In the genomic region with DNA sequence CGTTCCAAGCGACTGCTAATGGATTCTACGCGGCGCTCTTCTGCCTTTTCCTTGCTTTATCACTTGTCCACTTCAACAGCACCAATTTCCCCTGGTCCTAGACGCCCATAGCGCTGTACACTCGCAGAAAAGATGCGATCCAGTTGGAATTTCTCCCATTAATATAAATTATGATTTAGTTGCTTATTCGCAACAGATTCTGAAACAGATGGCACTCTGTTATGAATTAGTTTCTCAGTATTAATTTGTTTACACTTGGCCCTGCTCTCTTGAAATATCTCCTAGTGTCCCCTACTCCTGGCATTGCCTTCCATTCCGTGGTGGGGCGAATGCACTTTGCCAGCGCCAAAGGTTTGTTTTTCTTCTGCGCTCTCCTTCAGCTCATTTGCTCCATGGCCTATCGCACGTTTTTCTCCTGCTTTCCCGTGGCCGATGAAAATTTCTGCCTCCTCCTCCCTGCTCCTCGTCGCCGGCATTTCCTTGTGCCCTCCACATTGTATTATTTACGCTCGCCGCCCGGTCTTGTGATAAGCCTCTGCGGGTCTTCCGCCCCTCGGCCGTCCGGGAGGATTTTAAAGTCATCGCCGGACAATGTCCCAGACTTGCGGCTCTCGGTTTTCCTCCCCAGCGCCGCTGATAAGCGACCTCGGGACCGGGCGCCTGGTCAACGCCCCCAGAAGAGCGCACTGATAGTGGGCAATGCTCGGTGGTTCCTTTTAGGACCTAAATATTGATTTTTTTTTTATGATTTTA, we compare ENCODE assay signal across 1 fruit fly cellular context.
TF ChIP-seq lines count a peak whose summit lies in the region.

No protein-coding gene starts in this region.

TF ChIP-seq in whole organism, embryonic, 481 proteins besides CTCF, POLR2A, EP300 and RAD21 (continued from another document and continues in another):
- 0 out of 3 replicates have a peak, but pooled peaks have one; percentile 38 for TF ChIP-seq CG11093 (GFP tag; IDR thresholded peaks at IDR 0.05; lab: Robert Waterston, UW)
- TF ChIP-seq nerfin-1 (tag; optimal IDR thresholded peaks at IDR 0.05; lab: Kevin White, UChicago): no peak
- TF ChIP-seq br (optimal IDR thresholded peaks at IDR 0.05; lab: Kevin White, UChicago): no peak
- peak in 1 of 3 experiments; percentile 17 for TF ChIP-seq lola (GFP tag; optimal IDR thresholded peaks at IDR 0.05; lab: Kevin White, UChicago)
- no peak for TF ChIP-seq CrebB (tag; optimal IDR thresholded peaks at IDR 0.05; lab: Kevin White, UChicago)
- no peak for TF ChIP-seq pho (GFP tag; optimal IDR thresholded peaks at IDR 0.05; lab: Kevin White, UChicago)
- TF ChIP-seq TFAM (GFP tag; optimal IDR thresholded peaks at IDR 0.05; lab: Kevin White, UChicago): no peak
- no peak for TF ChIP-seq Kr (GFP tag; optimal IDR thresholded peaks at IDR 0.05; lab: Kevin White, UChicago)
- TF ChIP-seq Atf-2 (GFP tag; optimal IDR thresholded peaks at IDR 0.05; lab: Kevin White, UChicago): no peak
- no peak for TF ChIP-seq gcm (GFP tag; optimal IDR thresholded peaks at IDR 0.05; lab: Kevin White, UChicago)
- TF ChIP-seq dmrt99B (tag; optimal IDR thresholded peaks at IDR 0.05; lab: Kevin White, UChicago): no peak
- no peak for TF ChIP-seq Elba2 (GFP tag; optimal IDR thresholded peaks at IDR 0.05; lab: Kevin White, UChicago)
- TF ChIP-seq CG17612 (GFP tag; IDR thresholded peaks at IDR 0.05; lab: Robert Waterston, UW): no peak
- peak; percentile 68 for TF ChIP-seq Drgx (GFP tag; IDR thresholded peaks at IDR 0.05; lab: Robert Waterston, UW)
- TF ChIP-seq dmrt11E (tag; optimal IDR thresholded peaks at IDR 0.05; lab: Kevin White, UChicago): peak; percentile 80
- no peak for TF ChIP-seq Asciz (GFP tag; optimal IDR thresholded peaks at IDR 0.05; lab: Kevin White, UChicago)
- TF ChIP-seq fd96Cb (tag; optimal IDR thresholded peaks at IDR 0.05; lab: Kevin White, UChicago): peak; percentile 16
- TF ChIP-seq CG5953 (GFP tag; IDR thresholded peaks at IDR 0.05; lab: Robert Waterston, UW): no peak
- TF ChIP-seq CG11504 (tag; optimal IDR thresholded peaks at IDR 0.05; lab: Kevin White, UChicago): no peak
- no peak for TF ChIP-seq Hr39 (optimal IDR thresholded peaks at IDR 0.05; lab: Kevin White, UChicago)
- TF ChIP-seq CG10959 (GFP tag; IDR thresholded peaks at IDR 0.05; lab: Robert Waterston, UW): peak; percentile 77
- no peak for TF ChIP-seq Chrac-16 (GFP tag; optimal IDR thresholded peaks at IDR 0.05; lab: Kevin White, UChicago)
- no peak for TF ChIP-seq Hsf (GFP tag; optimal IDR thresholded peaks at IDR 0.05; lab: Kevin White, UChicago)
- TF ChIP-seq Mrtf (GFP tag; IDR thresholded peaks at IDR 0.05; lab: Robert Waterston, UW): no peak
- TF ChIP-seq CG8388 (GFP tag; optimal IDR thresholded peaks at IDR 0.05; lab: Kevin White, UChicago): no peak
- TF ChIP-seq Abd-B (GFP tag; optimal IDR thresholded peaks at IDR 0.05; lab: Kevin White, UChicago): no peak
- no peak for TF ChIP-seq CG5245 (GFP tag; optimal IDR thresholded peaks at IDR 0.05; lab: Kevin White, UChicago)
- TF ChIP-seq CG9797 (GFP tag; optimal IDR thresholded peaks at IDR 0.05; lab: Kevin White, UChicago): no peak
- TF ChIP-seq CG10979 (tag; optimal IDR thresholded peaks at IDR 0.05; lab: Kevin White, UChicago): peak; percentile 74
- peak; percentile 52; the same call in 1 of the 2 replicates for TF ChIP-seq CG4404 (GFP tag; IDR thresholded peaks at IDR 0.05; lab: Robert Waterston, UW)
- TF ChIP-seq CG14667 (GFP tag; IDR thresholded peaks at IDR 0.05; lab: Robert Waterston, UW): no peak
- TF ChIP-seq sens (GFP tag; lab: Kevin White, UChicago): peak; percentile 77
- TF ChIP-seq CG15479 (GFP tag; optimal IDR thresholded peaks at IDR 0.05; lab: Kevin White, UChicago): no peak
- no peak for TF ChIP-seq NFAT (GFP tag; IDR thresholded peaks at IDR 0.05; lab: Robert Waterston, UW)
- TF ChIP-seq CG6854 (GFP tag; optimal IDR thresholded peaks at IDR 0.05; lab: Kevin White, UChicago): no peak
- peak; percentile 3 for TF ChIP-seq pfk (GFP tag; optimal IDR thresholded peaks at IDR 0.05; lab: Kevin White, UChicago)
- TF ChIP-seq phol (tag; optimal IDR thresholded peaks at IDR 0.05; lab: Kevin White, UChicago): peak; percentile 46
- TF ChIP-seq CG18599 (GFP tag; optimal IDR thresholded peaks at IDR 0.05; lab: Kevin White, UChicago): no peak
- no peak for TF ChIP-seq Doc3 (GFP tag; IDR thresholded peaks at IDR 0.05; lab: Robert Waterston, UW; ENCODE audit: partially characterized antibody)
- TF ChIP-seq CG7357 (GFP tag; IDR thresholded peaks at IDR 0.05; lab: Robert Waterston, UW): peak; percentile 47; the same call in 2 of the 3 replicates
- TF ChIP-seq unc-4 (GFP tag; IDR thresholded peaks at IDR 0.05; lab: Robert Waterston, UW; ENCODE audit: partially characterized antibody): no peak
- TF ChIP-seq zen2 (GFP tag; IDR thresholded peaks at IDR 0.05; lab: Robert Waterston, UW; ENCODE audit: partially characterized antibody): no peak
- no peak for TF ChIP-seq CG18764 (GFP tag; optimal IDR thresholded peaks at IDR 0.05; lab: Kevin White, UChicago)
- no peak for TF ChIP-seq Scr (GFP tag; IDR thresholded peaks at IDR 0.05; lab: Robert Waterston, UW; ENCODE audit: partially characterized antibody)
- TF ChIP-seq NC2α (GFP tag; optimal IDR thresholded peaks at IDR 0.05; lab: Kevin White, UChicago): no peak
- no peak for TF ChIP-seq CG2678 (tag; optimal IDR thresholded peaks at IDR 0.05; lab: Kevin White, UChicago)
- TF ChIP-seq peb (GFP tag; IDR thresholded peaks at IDR 0.05; lab: Robert Waterston, UW): no peak
- TF ChIP-seq CG7839 (tag; optimal IDR thresholded peaks at IDR 0.05; lab: Kevin White, UChicago): no peak
- TF ChIP-seq CG1233 (GFP tag; optimal IDR thresholded peaks at IDR 0.05; lab: Kevin White, UChicago): no peak
- no peak for TF ChIP-seq kni (GFP tag; optimal IDR thresholded peaks at IDR 0.05; lab: Kevin White, UChicago)
- no peak for TF ChIP-seq CG8924 (tag; optimal IDR thresholded peaks at IDR 0.05; lab: Kevin White, UChicago)
- TF ChIP-seq CG6654 (GFP tag; optimal IDR thresholded peaks at IDR 0.05; lab: Kevin White, UChicago): no peak
- TF ChIP-seq ase (GFP tag; IDR thresholded peaks at IDR 0.05; lab: Robert Waterston, UW): no peak
- TF ChIP-seq NC2β (GFP tag; optimal IDR thresholded peaks at IDR 0.05; lab: Kevin White, UChicago): no peak
- no peak for TF ChIP-seq CG15601 (tag; optimal IDR thresholded peaks at IDR 0.05; lab: Kevin White, UChicago)
- TF ChIP-seq corto (GFP tag; optimal IDR thresholded peaks at IDR 0.05; lab: Kevin White, UChicago): no peak
- peak; percentile 3 to 77 for TF ChIP-seq bsh (GFP tag; optimal IDR thresholded peaks at IDR 0.05; lab: Kevin White, UChicago)
- TF ChIP-seq CG14710 (tag; optimal IDR thresholded peaks at IDR 0.05; lab: Kevin White, UChicago): peak; percentile 49
- no peak for TF ChIP-seq BtbVII (GFP tag; optimal IDR thresholded peaks at IDR 0.05; lab: Kevin White, UChicago)
- no peak for TF ChIP-seq Deaf1 (tag; optimal IDR thresholded peaks at IDR 0.05; lab: Kevin White, UChicago)
- TF ChIP-seq Nf-YC (tag; optimal IDR thresholded peaks at IDR 0.05; lab: Kevin White, UChicago): no peak
- 0 out of 2 replicates have a peak, but pooled peaks have one; percentile 35 for TF ChIP-seq sim (GFP tag; IDR thresholded peaks at IDR 0.05; lab: Robert Waterston, UW)
- no peak for TF ChIP-seq al (GFP tag; IDR thresholded peaks at IDR 0.05; lab: Robert Waterston, UW)
- TF ChIP-seq HmgD (GFP tag; optimal IDR thresholded peaks at IDR 0.05; lab: Kevin White, UChicago): no peak
- no peak for TF ChIP-seq gsb-n (tag; optimal IDR thresholded peaks at IDR 0.05; lab: Kevin White, UChicago)
- TF ChIP-seq z (GFP tag; IDR thresholded peaks at IDR 0.05; lab: Robert Waterston, UW): no peak
- no peak for TF ChIP-seq unpg (GFP tag; optimal IDR thresholded peaks at IDR 0.05; lab: Kevin White, UChicago)
- TF ChIP-seq CG18262 (tag; optimal IDR thresholded peaks at IDR 0.05; lab: Kevin White, UChicago): peak; percentile 75
- TF ChIP-seq CG3065 (GFP tag; optimal IDR thresholded peaks at IDR 0.05; lab: Kevin White, UChicago): no peak
- TF ChIP-seq org-1 (GFP tag; optimal IDR thresholded peaks at IDR 0.05; lab: Kevin White, UChicago): no peak
- no peak for TF ChIP-seq GATAe (GFP tag; conservative IDR thresholded peaks at IDR 0.05; lab: Robert Waterston, UW)
- TF ChIP-seq Med (GFP tag; lab: Kevin White, UChicago): peak; percentile 62
- TF ChIP-seq usp (GFP tag; optimal IDR thresholded peaks at IDR 0.05; lab: Kevin White, UChicago): no peak
- TF ChIP-seq CG3847 (GFP tag; IDR thresholded peaks at IDR 0.05; lab: Robert Waterston, UW): no peak
- peak; percentile 28 for TF ChIP-seq zf30C (GFP tag; optimal IDR thresholded peaks at IDR 0.05; lab: Kevin White, UChicago)
- TF ChIP-seq vnd (GFP tag; IDR thresholded peaks at IDR 0.05; lab: Robert Waterston, UW; ENCODE audit: partially characterized antibody): no peak
- no peak for TF ChIP-seq ato (GFP tag; IDR thresholded peaks at IDR 0.05; lab: Robert Waterston, UW; ENCODE audit: partially characterized antibody)
- TF ChIP-seq CG14441 (GFP tag; IDR thresholded peaks at IDR 0.05; lab: Robert Waterston, UW): no peak
- TF ChIP-seq ewg (GFP tag; optimal IDR thresholded peaks at IDR 0.05; lab: Kevin White, UChicago): no peak
- no peak for TF ChIP-seq Pdp1 (GFP tag; optimal IDR thresholded peaks at IDR 0.05; lab: Kevin White, UChicago)
- TF ChIP-seq Hr78 (GFP tag; optimal IDR thresholded peaks at IDR 0.05; lab: Kevin White, UChicago): no peak
- TF ChIP-seq aop (GFP tag; IDR thresholded peaks at IDR 0.05; lab: Robert Waterston, UW): no peak
- TF ChIP-seq trem (tag; optimal IDR thresholded peaks at IDR 0.05; lab: Kevin White, UChicago): peak; percentile 35
- no peak for TF ChIP-seq chinmo (GFP tag; IDR thresholded peaks at IDR 0.05; lab: Robert Waterston, UW; ENCODE audit: partially characterized antibody)
- no peak for TF ChIP-seq CG2889 (GFP tag; IDR thresholded peaks at IDR 0.05; lab: Robert Waterston, UW)
- no peak for TF ChIP-seq Usf (GFP tag; optimal IDR thresholded peaks at IDR 0.05; lab: Kevin White, UChicago)
- TF ChIP-seq CG15696 (tag; optimal IDR thresholded peaks at IDR 0.05; lab: Kevin White, UChicago): peak; percentile 59
- TF ChIP-seq da (GFP tag; optimal IDR thresholded peaks at IDR 0.05; lab: Kevin White, UChicago): no peak
- TF ChIP-seq H15 (GFP tag; IDR thresholded peaks at IDR 0.05; lab: Robert Waterston, UW): peak; percentile 35; the same call in 1 of the 3 replicates
- no peak for TF ChIP-seq CG6683 (GFP tag; optimal IDR thresholded peaks at IDR 0.05; lab: Kevin White, UChicago)
- no peak for TF ChIP-seq danr (GFP tag; IDR thresholded peaks at IDR 0.05; lab: Robert Waterston, UW)
- no peak for TF ChIP-seq ERR (GFP tag; optimal IDR thresholded peaks at IDR 0.05; lab: Kevin White, UChicago)
- peak; percentile 19 for TF ChIP-seq CG4424 (GFP tag; optimal IDR thresholded peaks at IDR 0.05; lab: Kevin White, UChicago)
- TF ChIP-seq HLH4C (GFP tag; IDR thresholded peaks at IDR 0.05; lab: Robert Waterston, UW; ENCODE audit: partially characterized antibody): no peak
- no peak for TF ChIP-seq CG31365 (tag; optimal IDR thresholded peaks at IDR 0.05; lab: Kevin White, UChicago)
- no peak for TF ChIP-seq ash1 (GFP tag; optimal IDR thresholded peaks at IDR 0.05; lab: Kevin White, UChicago)
- TF ChIP-seq croc (GFP tag; conservative IDR thresholded peaks at IDR 0.05; lab: Robert Waterston, UW): no peak; the same call in 1 of the 3 replicates
- TF ChIP-seq Xrp1 (GFP tag; IDR thresholded peaks at IDR 0.05; lab: Robert Waterston, UW): peak; percentile 82
- 0 out of 3 replicates have a peak, but pooled peaks have one; percentile 27 for TF ChIP-seq CG34422 (GFP tag; IDR thresholded peaks at IDR 0.05; lab: Robert Waterston, UW)
- TF ChIP-seq CG10654 (GFP tag; optimal IDR thresholded peaks at IDR 0.05; lab: Kevin White, UChicago): no peak
- no peak for TF ChIP-seq rib (GFP tag; IDR thresholded peaks at IDR 0.05; lab: Robert Waterston, UW)
- TF ChIP-seq Dek (tag; optimal IDR thresholded peaks at IDR 0.05; lab: Kevin White, UChicago): no peak
- TF ChIP-seq kah (GFP tag; optimal IDR thresholded peaks at IDR 0.05; lab: Kevin White, UChicago): no peak
- TF ChIP-seq zfh1 (GFP tag; IDR thresholded peaks at IDR 0.05; lab: Robert Waterston, UW): peak; percentile 75
- no peak for TF ChIP-seq ken (GFP tag; IDR thresholded peaks at IDR 0.05; lab: Robert Waterston, UW)
- no peak for TF ChIP-seq pb (GFP tag; optimal IDR thresholded peaks at IDR 0.05; lab: Kevin White, UChicago)
- TF ChIP-seq Meics (GFP tag; optimal IDR thresholded peaks at IDR 0.05; lab: Kevin White, UChicago): no peak
- no peak for TF ChIP-seq CG4360 (GFP tag; IDR thresholded peaks at IDR 0.05; lab: Robert Waterston, UW)
- no peak for TF ChIP-seq NfI (GFP tag; optimal IDR thresholded peaks at IDR 0.05; lab: Kevin White, UChicago)
- TF ChIP-seq ems (GFP tag; optimal IDR thresholded peaks at IDR 0.05; lab: Kevin White, UChicago): no peak
- no peak for TF ChIP-seq CkIIα-i1 (GFP tag; IDR thresholded peaks at IDR 0.05; lab: Robert Waterston, UW)
- TF ChIP-seq gro (GFP tag; optimal IDR thresholded peaks at IDR 0.05; lab: Kevin White, UChicago): no peak
- TF ChIP-seq Hr3 (GFP tag; optimal IDR thresholded peaks at IDR 0.05; lab: Kevin White, UChicago): no peak
- TF ChIP-seq MTF-1 (GFP tag; optimal IDR thresholded peaks at IDR 0.05; lab: Kevin White, UChicago; ENCODE audit: borderline replicate concordance): no peak
- no peak for TF ChIP-seq Atf3 (GFP tag; optimal IDR thresholded peaks at IDR 0.05; lab: Kevin White, UChicago)
- no peak for TF ChIP-seq Poxn (GFP tag; IDR thresholded peaks at IDR 0.05; lab: Robert Waterston, UW)
- no peak for TF ChIP-seq Ssrp (tag; optimal IDR thresholded peaks at IDR 0.05; lab: Kevin White, UChicago)
- no peak for TF ChIP-seq CG13624 (GFP tag; optimal IDR thresholded peaks at IDR 0.05; lab: Kevin White, UChicago)
- TF ChIP-seq prd (optimal IDR thresholded peaks at IDR 0.05; lab: Kevin White, UChicago): no peak
- TF ChIP-seq prd (GFP tag; IDR thresholded peaks at IDR 0.05; lab: Robert Waterston, UW): peak; percentile 62; the same call in 2 of the 3 replicates
- no peak for TF ChIP-seq CG4617 (GFP tag; optimal IDR thresholded peaks at IDR 0.05; lab: Kevin White, UChicago; ENCODE audit: borderline replicate concordance)
- no peak for TF ChIP-seq CG2129 (GFP tag; IDR thresholded peaks at IDR 0.05; lab: Robert Waterston, UW; ENCODE audit: partially characterized antibody)
- TF ChIP-seq CG6813 (GFP tag; optimal IDR thresholded peaks at IDR 0.05; lab: Kevin White, UChicago): no peak
- no peak for TF ChIP-seq grau (tag; optimal IDR thresholded peaks at IDR 0.05; lab: Kevin White, UChicago)
- no peak for TF ChIP-seq Xbp1 (GFP tag; optimal IDR thresholded peaks at IDR 0.05; lab: Kevin White, UChicago)
- peak; percentile 62 for TF ChIP-seq CG9727 (GFP tag; optimal IDR thresholded peaks at IDR 0.05; lab: Kevin White, UChicago)
- TF ChIP-seq B-H1 (GFP tag; IDR thresholded peaks at IDR 0.05; lab: Robert Waterston, UW): no peak
